Worm (Caenorhabditis elegans) whole organism, L3 larva: ENCODE data around the gene T03G6.1.
A peak's percentile ranks its signal among the peaks of the same experiment; 100 is the strongest.

Experiments used
- R02D3.7 ChIP-seq: fragments of 150-350 bp; optimal IDR thresholded peaks from 2 replicates; lab custom pipeline; 2014; ENCODE audit warnings: missing biosample characterization, missing genetic modification characterization
- ZK546.5 ChIP-seq: sonication (generic microtip); optimal IDR thresholded peaks from 2 replicates; lab custom pipeline; 2017; ENCODE audit warnings: missing biosample characterization, missing genetic modification characterization
- aly-2 ChIP-seq: fragments of 150-350 bp; optimal IDR thresholded peaks from 2 replicates; lab custom pipeline; 2014; ENCODE audit warnings: missing biosample characterization, missing genetic modification characterization
- ama-1 ChIP-seq: fragments of 150-350 bp; optimal IDR thresholded peaks from 2 replicates; lab custom pipeline; 2018
- ceh-16 ChIP-seq: sonication (generic microtip); optimal IDR thresholded peaks from 2 replicates; lab custom pipeline; 2017; ENCODE audit warnings: missing biosample characterization, missing genetic modification characterization
- ceh-28 ChIP-seq: fragments of 150-350 bp; optimal IDR thresholded peaks from 2 replicates; lab custom pipeline; 2014; ENCODE audit warnings: missing biosample characterization, missing genetic modification reagents, missing genetic modification characterization
- ceh-82 ChIP-seq: fragments of 150-350 bp; optimal IDR thresholded peaks from 2 replicates; lab custom pipeline; 2014; ENCODE audit warnings: missing biosample characterization, missing genetic modification characterization
- ceh-9 ChIP-seq: sonication (generic microtip); optimal IDR thresholded peaks from 2 replicates; lab custom pipeline; 2018; ENCODE audit warnings: missing biosample characterization, missing genetic modification characterization
- daf-12 ChIP-seq: fragments of 150-350 bp; optimal IDR thresholded peaks from 2 replicates; lab custom pipeline; 2014; ENCODE audit warnings: missing biosample characterization, missing genetic modification reagents, missing genetic modification characterization
- egl-27 ChIP-seq: sonication (generic microtip); optimal IDR thresholded peaks from 4 replicates; lab custom pipeline; 2017; ENCODE audit warnings: missing biosample characterization, missing genetic modification reagents, missing genetic modification characterization
- egl-5 ChIP-seq: fragments of 150-350 bp; optimal IDR thresholded peaks from 2 replicates; lab custom pipeline; 2017; ENCODE audit warnings: missing biosample characterization, missing genetic modification reagents, missing genetic modification characterization, inconsistent platforms
- elt-1 ChIP-seq: fragments of 150-350 bp; optimal IDR thresholded peaks from 2 replicates; lab custom pipeline; 2014; ENCODE audit warnings: missing biosample characterization, missing genetic modification characterization
- elt-2 ChIP-seq: sonication (generic microtip); optimal IDR thresholded peaks from 2 replicates; lab custom pipeline; 2016; ENCODE audit warnings: missing genetic modification reagents, mild to moderate bottlenecking, missing genetic modification characterization, missing compliant biosample characterization
- elt-3 ChIP-seq, 3 experiments: fragments of 150-350 bp in 1 of 3; sonication (generic microtip) in 2 of 3; optimal IDR thresholded peaks; 2 replicates in 2 of 3; 4 replicates in 1 of 3; lab custom pipeline; 2014 to 2017; ENCODE audit warnings: missing biosample characterization in 3 of 3, missing genetic modification characterization in 3 of 3
- eor-1 ChIP-seq, 2 experiments: fragments of 150-350 bp; optimal IDR thresholded peaks; 2 replicates each; lab custom pipeline; 2014 to 2018; ENCODE audit warnings: missing biosample characterization in 2 of 2, missing genetic modification characterization in 2 of 2
- fkh-10 ChIP-seq: sonication (generic microtip); optimal IDR thresholded peaks from 2 replicates; lab custom pipeline; 2017; ENCODE audit warnings: missing biosample characterization, missing genetic modification reagents, missing genetic modification characterization
- fkh-2 ChIP-seq: fragments of 150-350 bp; optimal IDR thresholded peaks from 2 replicates; lab custom pipeline; 2014; ENCODE audit warnings: missing biosample characterization, missing genetic modification reagents, missing genetic modification characterization
- fos-1 ChIP-seq: fragments of 150-350 bp; optimal IDR thresholded peaks from 2 replicates; lab custom pipeline; 2014; ENCODE audit warnings: missing biosample characterization, missing genetic modification characterization
- hmg-11 ChIP-seq: sonication (generic microtip); optimal IDR thresholded peaks from 2 replicates; lab custom pipeline; 2016; ENCODE audit warnings: missing genetic modification characterization, missing compliant biosample characterization
- jun-1 ChIP-seq: fragments of 150-350 bp; optimal IDR thresholded peaks from 2 replicates; lab custom pipeline; 2014; ENCODE audit warnings: missing biosample characterization, missing genetic modification reagents, missing genetic modification characterization
- lin-15B ChIP-seq: fragments of 150-350 bp; optimal IDR thresholded peaks from 2 replicates; lab custom pipeline; 2014; ENCODE audit warnings: missing biosample characterization, missing genetic modification characterization
- lin-39 ChIP-seq: fragments of 150-350 bp; optimal IDR thresholded peaks from 2 replicates; lab custom pipeline; 2018; ENCODE audit warnings: missing biosample characterization, missing genetic modification reagents, missing genetic modification characterization
- lsy-12 ChIP-seq: sonication (generic microtip); optimal IDR thresholded peaks from 2 replicates; lab custom pipeline; 2016; ENCODE audit warnings: mild to moderate bottlenecking, missing genetic modification characterization, missing compliant biosample characterization
- mdl-1 ChIP-seq: fragments of 150-350 bp; optimal IDR thresholded peaks from 2 replicates; lab custom pipeline; 2014; ENCODE audit warnings: missing biosample characterization, missing genetic modification characterization
- mml-1 ChIP-seq: fragments of 150-350 bp; sonication (generic microtip); optimal IDR thresholded peaks from 3 replicates; lab custom pipeline; 2014; ENCODE audit warnings: missing biosample characterization, missing genetic modification characterization
- nfya-1 ChIP-seq: sonication (generic microtip); optimal IDR thresholded peaks from 2 replicates; lab custom pipeline; 2017; ENCODE audit warnings: missing genetic modification characterization, mild to moderate bottlenecking, missing compliant biosample characterization, antibody characterized with exemption, moderate library complexity; ENCODE audit not compliant: insufficient read depth
- nhr-11 ChIP-seq: fragments of 150-350 bp; optimal IDR thresholded peaks from 2 replicates; lab custom pipeline; 2014; ENCODE audit warnings: missing biosample characterization, missing genetic modification characterization
- nhr-12 ChIP-seq: fragments of 150-350 bp; optimal IDR thresholded peaks from 2 replicates; lab custom pipeline; 2014; ENCODE audit warnings: missing biosample characterization, missing genetic modification characterization
- nhr-23 ChIP-seq: fragments of 150-350 bp; optimal IDR thresholded peaks from 2 replicates; lab custom pipeline; 2014; ENCODE audit warnings: missing biosample characterization, missing genetic modification reagents, missing genetic modification characterization
- nhr-237 ChIP-seq: fragments of 150-350 bp; optimal IDR thresholded peaks from 2 replicates; lab custom pipeline; 2014; ENCODE audit warnings: missing biosample characterization, missing genetic modification characterization
- nhr-25 ChIP-seq: sonication (generic microtip); optimal IDR thresholded peaks from 2 replicates; lab custom pipeline; 2017; ENCODE audit warnings: missing biosample characterization, missing genetic modification characterization
- nhr-28 ChIP-seq: fragments of 150-350 bp; optimal IDR thresholded peaks from 2 replicates; lab custom pipeline; 2014; ENCODE audit warnings: missing biosample characterization, missing genetic modification characterization
- nhr-43 ChIP-seq: sonication (generic microtip); optimal IDR thresholded peaks from 2 replicates; lab custom pipeline; 2016; ENCODE audit warnings: mild to moderate bottlenecking, missing genetic modification characterization, missing compliant biosample characterization; ENCODE audit not compliant: poor library complexity, severe bottlenecking
- nhr-67 ChIP-seq: fragments of 150-350 bp; optimal IDR thresholded peaks from 2 replicates; lab custom pipeline; 2014; ENCODE audit warnings: missing biosample characterization, missing genetic modification characterization
- nhr-76 ChIP-seq: fragments of 150-350 bp; sonication (generic microtip); optimal IDR thresholded peaks from 5 replicates; lab custom pipeline; 2014; ENCODE audit warnings: missing biosample characterization, missing genetic modification characterization
- nhr-77 ChIP-seq: fragments of 150-350 bp; optimal IDR thresholded peaks from 2 replicates; lab custom pipeline; 2014; ENCODE audit warnings: missing biosample characterization, missing genetic modification characterization
- pha-4 ChIP-seq: fragments of 150-350 bp; optimal IDR thresholded peaks from 2 replicates; lab custom pipeline; 2014; ENCODE audit warnings: missing biosample characterization, missing genetic modification reagents, missing genetic modification characterization
- pqm-1 ChIP-seq: fragments of 150-350 bp; optimal IDR thresholded peaks from 2 replicates; lab custom pipeline; 2017; ENCODE audit warnings: missing biosample characterization, missing genetic modification characterization, inconsistent platforms
- sea-2 ChIP-seq: fragments of 150-350 bp; sonication (generic microtip); optimal IDR thresholded peaks from 4 replicates; lab custom pipeline; 2014; ENCODE audit warnings: missing biosample characterization, missing genetic modification reagents, missing genetic modification characterization
- skn-1 ChIP-seq: fragments of 150-350 bp; optimal IDR thresholded peaks from 2 replicates; lab custom pipeline; 2014; ENCODE audit warnings: missing biosample characterization, missing genetic modification characterization
- snpc-4 ChIP-seq: fragments of 150-350 bp; optimal IDR thresholded peaks from 2 replicates; lab custom pipeline; 2014; ENCODE audit warnings: missing biosample characterization, missing genetic modification characterization
- tbx-2 ChIP-seq: sonication (generic microtip); optimal IDR thresholded peaks from 2 replicates; lab custom pipeline; 2016; ENCODE audit warnings: mild to moderate bottlenecking, missing genetic modification characterization, missing compliant biosample characterization
- unc-39 ChIP-seq: sonication (generic microtip); optimal IDR thresholded peaks from 4 replicates; lab custom pipeline; 2017; ENCODE audit warnings: missing biosample characterization, missing genetic modification characterization
- unc-62 ChIP-seq: fragments of 150-350 bp; sonication (generic microtip); optimal IDR thresholded peaks from 4 replicates; lab custom pipeline; 2014; ENCODE audit warnings: missing biosample characterization, missing genetic modification reagents, missing genetic modification characterization
- ztf-11 ChIP-seq: fragments of 150-350 bp; optimal IDR thresholded peaks from 2 replicates; lab custom pipeline; 2014; ENCODE audit warnings: missing biosample characterization, missing genetic modification characterization
- ztf-4 ChIP-seq: fragments of 150-350 bp; optimal IDR thresholded peaks from 2 replicates; lab custom pipeline; 2014; ENCODE audit warnings: missing biosample characterization, missing genetic modification characterization

The T03G6.1 gene

DNA sequence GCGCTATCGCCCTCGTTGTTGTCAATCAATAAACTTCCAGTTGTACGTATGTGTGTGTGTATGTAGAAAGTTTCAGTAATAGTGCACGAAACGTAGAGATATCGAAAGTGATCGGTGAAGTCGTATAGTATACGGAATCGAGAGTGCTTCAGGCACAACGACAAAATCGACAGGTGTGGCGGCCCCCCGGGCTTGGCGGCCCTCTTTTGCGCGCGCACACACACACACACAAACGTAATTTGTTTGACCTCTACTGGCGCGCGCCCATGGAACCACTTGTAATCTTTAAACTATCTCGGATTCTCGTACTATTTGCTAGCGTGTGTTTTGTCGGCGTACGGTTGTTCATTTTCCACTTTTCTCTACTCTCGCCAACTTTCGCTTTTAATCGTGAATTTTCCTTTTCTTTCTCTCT is 16.4 kb upstream of the T03G6.1 start:
- TF ChIP-seq nhr-76 (tag; lab: Kevin White, UChicago) = no peak
- no peak for TF ChIP-seq nhr-11 (tag; lab: Kevin White, UChicago)
- no peak for TF ChIP-seq ceh-9 (tag; lab: Kevin White, UChicago)
- no peak for TF ChIP-seq fkh-2 (tag; lab: Kevin White, UChicago)
- no peak for TF ChIP-seq sea-2 (GFP tag; lab: Kevin White, UChicago)
- TF ChIP-seq nhr-28 (tag; lab: Kevin White, UChicago) = no peak
- no peak for TF ChIP-seq R02D3.7 (tag; lab: Kevin White, UChicago)
- no peak for TF ChIP-seq nhr-77 (tag; lab: Kevin White, UChicago)
- no peak for TF ChIP-seq nhr-12 (tag; lab: Kevin White, UChicago)
- no peak for TF ChIP-seq mml-1 (tag; lab: Kevin White, UChicago)
- TF ChIP-seq elt-2 (tag; lab: Kevin White, UChicago) = peak; percentile 41
- peak; percentile 17 for TF ChIP-seq fos-1
- no peak for TF ChIP-seq fkh-10 (GFP tag; lab: Kevin White, UChicago)
- no peak for TF ChIP-seq ztf-11 (tag; lab: Kevin White, UChicago)
- no peak for TF ChIP-seq elt-1 (tag; lab: Kevin White, UChicago)
- TF ChIP-seq lin-15B = no peak
- TF ChIP-seq snpc-4 (tag; lab: Kevin White, UChicago) = no peak
- no peak for TF ChIP-seq mdl-1
- no peak for TF ChIP-seq aly-2
- no peak for TF ChIP-seq eor-1 (tag; optimal IDR thresholded peaks at IDR 0.05; lab: Kevin White, UChicago)
- TF ChIP-seq nhr-67 (tag; lab: Kevin White, UChicago) = no peak
- TF ChIP-seq ZK546.5 (tag; lab: Kevin White, UChicago) = no peak
- TF ChIP-seq ceh-82 (tag; lab: Kevin White, UChicago) = no peak
- no peak for TF ChIP-seq skn-1 (tag; lab: Kevin White, UChicago)
- peak; percentile 62 for TF ChIP-seq ceh-28 (tag; lab: Kevin White, UChicago)
- peak; percentile 53 for TF ChIP-seq lsy-12 (tag; lab: Kevin White, UChicago)
- TF ChIP-seq lin-39 (tag; lab: Kevin White, UChicago) = peak; percentile 64
- TF ChIP-seq daf-12 (tag; lab: Kevin White, UChicago) = no peak
- TF ChIP-seq nfya-1 (tag; lab: Kevin White, UChicago) = peak; percentile 38
- no peak for TF ChIP-seq ceh-16
- peak; percentile 40 for TF ChIP-seq jun-1 (tag; lab: Kevin White, UChicago)
- peak; percentile 90 for TF ChIP-seq nhr-25 (tag; lab: Kevin White, UChicago)
- peak; percentile 42 for TF ChIP-seq ztf-4 (tag; lab: Kevin White, UChicago)
- TF ChIP-seq pqm-1 (tag; lab: Kevin White, UChicago) = no peak
- peak; percentile 87 for TF ChIP-seq nhr-23
- no peak for TF ChIP-seq egl-5
- no peak for TF ChIP-seq unc-62
- TF ChIP-seq elt-3 (tag; optimal IDR thresholded peaks at IDR 0.05; lab: Kevin White, UChicago) = no peak
- peak; percentile 7 for TF ChIP-seq tbx-2 (tag; lab: Kevin White, UChicago)
- no peak for TF ChIP-seq egl-27 (tag; lab: Kevin White, UChicago)
- no peak for TF ChIP-seq unc-39 (tag; lab: Kevin White, UChicago)
- TF ChIP-seq ama-1 (lab: Kevin White, UChicago) = no peak
- peak; percentile 50 for TF ChIP-seq pha-4 (tag; lab: Kevin White, UChicago)
- peak; percentile 67 for TF ChIP-seq hmg-11
- peak; percentile 68 for TF ChIP-seq nhr-43 (tag; lab: Kevin White, UChicago)
- TF ChIP-seq nhr-237 = no peak
- TF ChIP-seq, all 47 proteins: peak for 14
